Fruit fly (Drosophila melanogaster): ENCODE data around the gene Zw10.

DNA sequence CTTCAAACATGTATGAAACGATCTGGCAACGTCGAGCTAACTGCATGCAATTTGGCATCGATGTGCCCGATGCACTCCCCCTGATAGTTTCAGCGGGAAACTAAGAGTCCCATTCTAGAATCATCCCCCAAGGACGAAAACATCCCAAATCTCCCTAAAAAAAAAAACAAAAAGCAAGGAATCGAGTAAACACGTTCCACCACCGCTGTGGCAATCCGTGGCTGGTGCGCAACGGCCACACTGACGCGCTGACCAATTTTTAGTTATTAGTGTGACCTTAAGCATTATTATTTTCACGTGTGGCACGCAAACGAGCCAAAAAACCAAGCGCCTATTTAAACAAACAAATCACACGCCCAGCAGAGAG is 18.3 kb upstream of the Zw10 start, which contains the start of gene wds:
- TF ChIP-seq Smox (GFP tag; optimal IDR thresholded peaks at IDR 0.05) = no peak
- TF ChIP-seq CG7368 (GFP tag; optimal IDR thresholded peaks at IDR 0.05) = no peak
- no peak for TF ChIP-seq Eip75B (GFP tag; optimal IDR thresholded peaks at IDR 0.05)
- TF ChIP-seq CG32006 (GFP tag; optimal IDR thresholded peaks at IDR 0.05) = no peak
- no peak for TF ChIP-seq OdsH (GFP tag; optimal IDR thresholded peaks at IDR 0.05)
- no peak for TF ChIP-seq eg (GFP tag; IDR thresholded peaks at IDR 0.05)

Data from whole organism, prepupa.